Worm (Caenorhabditis elegans): ENCODE measurements around the gene F21C10.9.

F21C10.9 gene

ce11 chrV:9097213-9097612 lies 1.3 kb downstream of the F21C10.9 start:
- TF ChIP-seq ceh-45 (GFP tag; IDR thresholded peaks at IDR 0.05) (no peak), unc-3 (GFP tag; conservative IDR thresholded peaks at IDR 0.05) (no peak), unc-3 (tag; optimal IDR thresholded peaks at IDR 0.05) (no peak), unc-42 (tag; optimal IDR thresholded peaks at IDR 0.05) (no peak), hlh-8 (tag; optimal IDR thresholded peaks at IDR 0.05) (no peak), eyg-1 (tag; optimal IDR thresholded peaks at IDR 0.05) (no peak), ceh-6 (GFP tag; optimal IDR thresholded peaks at IDR 0.05) (no peak), ama-1 (optimal IDR thresholded peaks at IDR 0.05) (no peak), tbx-7 (tag; optimal IDR thresholded peaks at IDR 0.05) (no peak), elt-4 (tag; optimal IDR thresholded peaks at IDR 0.05) (no peak)

DNA sequence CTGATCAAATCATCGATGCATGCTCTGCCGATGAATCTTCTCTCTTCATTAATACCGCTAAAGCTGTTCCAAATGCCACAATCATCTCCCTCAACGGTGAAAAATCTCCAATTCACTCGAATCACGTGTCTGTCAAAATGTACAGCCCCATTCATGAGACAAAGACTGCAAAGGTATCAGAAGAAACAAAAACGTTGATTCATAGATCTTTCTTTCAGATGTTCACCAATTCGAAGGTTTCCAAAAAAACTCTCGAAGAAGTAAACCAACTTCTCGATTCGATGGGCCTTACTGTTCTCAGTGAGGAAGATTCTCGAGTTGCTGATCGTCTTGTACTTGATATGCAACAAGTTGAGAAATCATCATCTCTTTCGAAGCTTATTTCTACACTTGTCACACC lies 1.8 kb downstream of the F21C10.9 start:
- TF ChIP-seq ceh-34 (tag; optimal IDR thresholded peaks at IDR 0.05) = no peak
- no peak for TF ChIP-seq ceh-6 (GFP tag; optimal IDR thresholded peaks at IDR 0.05)
- TF ChIP-seq eyg-1 (tag; optimal IDR thresholded peaks at IDR 0.05) = no peak
- TF ChIP-seq unc-86 (tag; optimal IDR thresholded peaks at IDR 0.05) = no peak
- no peak for TF ChIP-seq K02D7.2 (tag; optimal IDR thresholded peaks at IDR 0.05)
- no peak for TF ChIP-seq pha-2 (tag; optimal IDR thresholded peaks at IDR 0.05)
- TF ChIP-seq tbx-7 (tag; optimal IDR thresholded peaks at IDR 0.05) = no peak
- TF ChIP-seq unc-3 (GFP tag; conservative IDR thresholded peaks at IDR 0.05) = no peak
- TF ChIP-seq unc-3 (tag; optimal IDR thresholded peaks at IDR 0.05) = no peak

- TF ChIP-seq nhr-11 (tag; optimal IDR thresholded peaks at IDR 0.05) = no peak
- no peak for TF ChIP-seq fkh-10 (GFP tag; optimal IDR thresholded peaks at IDR 0.05)
- no peak for TF ChIP-seq T23F11.4 (GFP tag; optimal IDR thresholded peaks at IDR 0.05)
- TF ChIP-seq syd-9 (tag; optimal IDR thresholded peaks at IDR 0.05) = peak; percentile 15
- TF ChIP-seq elt-2 (tag; optimal IDR thresholded peaks at IDR 0.05) = peak; percentile 78
- peak; percentile 74 for TF ChIP-seq ref-2 (tag; optimal IDR thresholded peaks at IDR 0.05)
- TF ChIP-seq npax-4 (tag; optimal IDR thresholded peaks at IDR 0.05) = no peak
- no peak for TF ChIP-seq sox-4 (tag; optimal IDR thresholded peaks at IDR 0.05)
- TF ChIP-seq tbx-7 (tag; optimal IDR thresholded peaks at IDR 0.05) = no peak
- peak; percentile 85 for TF ChIP-seq tbx-2 (tag; optimal IDR thresholded peaks at IDR 0.05)
- TF ChIP-seq zip-5 (tag; optimal IDR thresholded peaks at IDR 0.05) = no peak
- peak; percentile 34 for TF ChIP-seq ceh-34 (tag; optimal IDR thresholded peaks at IDR 0.05)
- TF ChIP-seq fax-1 (tag; optimal IDR thresholded peaks at IDR 0.05) = no peak
- TF ChIP-seq nhr-232 (tag; optimal IDR thresholded peaks at IDR 0.05) = no peak
- TF ChIP-seq mec-3 (tag; optimal IDR thresholded peaks at IDR 0.05; ENCODE audit: borderline replicate concordance) = no peak
- TF ChIP-seq ceh-18 (tag; optimal IDR thresholded peaks at IDR 0.05) = peak; percentile 73
- TF ChIP-seq ceh-2 (tag; optimal IDR thresholded peaks at IDR 0.05) = no peak
- no peak for TF ChIP-seq pha-4 (tag; optimal IDR thresholded peaks at IDR 0.05)
- TF ChIP-seq hlh-30 (tag; optimal IDR thresholded peaks at IDR 0.05; ENCODE audit: insufficient read depth) = peak; percentile 93
- TF ChIP-seq nfya-1 (tag; optimal IDR thresholded peaks at IDR 0.05) = peak; percentile 76
- TF ChIP-seq hlh-8 (tag; optimal IDR thresholded peaks at IDR 0.05) = peak; percentile 46
- TF ChIP-seq ttx-3 (tag; optimal IDR thresholded peaks at IDR 0.05) = no peak
- TF ChIP-seq ets-4 (tag; optimal IDR thresholded peaks at IDR 0.05) = no peak
- TF ChIP-seq elt-4 (tag; optimal IDR thresholded peaks at IDR 0.05) = no peak
- no peak for TF ChIP-seq unc-3 (GFP tag; conservative IDR thresholded peaks at IDR 0.05)
- no peak for TF ChIP-seq unc-3 (tag; optimal IDR thresholded peaks at IDR 0.05)
- no peak for TF ChIP-seq ceh-24 (tag; optimal IDR thresholded peaks at IDR 0.05)
- no peak for TF ChIP-seq pat-9 (tag; optimal IDR thresholded peaks at IDR 0.05)
- no peak for TF ChIP-seq hlh-6 (tag; optimal IDR thresholded peaks at IDR 0.05)
- TF ChIP-seq che-1 (tag; optimal IDR thresholded peaks at IDR 0.05) = no peak
- TF ChIP-seq dve-1 (tag; optimal IDR thresholded peaks at IDR 0.05) = peak; percentile 37
- peak; percentile 66 for TF ChIP-seq rnt-1 (tag; optimal IDR thresholded peaks at IDR 0.05)
- TF ChIP-seq pros-1 (tag; optimal IDR thresholded peaks at IDR 0.05) = no peak
- peak; percentile 67 for TF ChIP-seq unc-42 (tag; optimal IDR thresholded peaks at IDR 0.05)
- no peak for TF ChIP-seq ceh-30 (tag; optimal IDR thresholded peaks at IDR 0.05)
- no peak for TF ChIP-seq fkh-6 (tag; optimal IDR thresholded peaks at IDR 0.05)
- TF ChIP-seq K02D7.2 (tag; optimal IDR thresholded peaks at IDR 0.05) = no peak
- TF ChIP-seq madf-2 (tag; optimal IDR thresholded peaks at IDR 0.05) = no peak
- peak; percentile 40; the same call in 1 of the 2 replicates for TF ChIP-seq sox-2 (GFP tag; IDR thresholded peaks at IDR 0.05)
- no peak for TF ChIP-seq lin-11 (tag; optimal IDR thresholded peaks at IDR 0.05)
- TF ChIP-seq ama-1 (optimal IDR thresholded peaks at IDR 0.05) = no peak
- no peak for TF ChIP-seq ceh-45 (GFP tag; IDR thresholded peaks at IDR 0.05)
- TF ChIP-seq sdc-2 (tag; optimal IDR thresholded peaks at IDR 0.05) = no peak
Observed at ce11 chrV:9095613-9096317, 2.7 kb downstream of the F21C10.9 start, which contains the start of gene F21C10.10. TSS of gene F21C10.10 (plus strand) at chrV:9096267.

Data from whole organism, late embryonic.